Worm (Caenorhabditis elegans): ENCODE measurements around the gene rpl-26.

rpl-26 gene

DNA sequence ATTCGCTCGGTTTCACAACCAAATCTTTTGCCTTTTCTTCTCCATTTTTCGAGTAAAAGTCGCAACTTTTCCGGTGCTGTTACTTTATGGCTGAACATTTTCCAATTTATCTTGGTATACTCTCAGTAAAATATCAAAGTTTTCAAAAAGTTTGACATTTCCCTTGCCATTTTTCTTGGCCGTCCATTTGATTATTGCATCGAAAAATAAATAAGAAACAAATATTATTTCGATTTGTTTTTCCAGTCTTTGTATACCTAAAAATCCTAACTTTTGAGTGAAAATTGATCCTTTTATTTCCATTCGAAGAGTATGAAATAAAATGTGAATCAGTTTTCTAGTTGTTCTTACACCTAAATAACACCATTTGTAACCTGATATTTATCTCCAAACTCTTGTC lies 43.9 kb downstream of the rpl-26 start:
- TF ChIP-seq madf-2 (tag; optimal IDR thresholded peaks at IDR 0.05), result no peak
- no peak for TF ChIP-seq hlh-8 (tag; optimal IDR thresholded peaks at IDR 0.05)
- TF ChIP-seq F13H6.1 (tag; optimal IDR thresholded peaks at IDR 0.05), result no peak
- TF ChIP-seq pha-4 (tag; optimal IDR thresholded peaks at IDR 0.05), result no peak
- no peak for TF ChIP-seq ahr-1 (tag; optimal IDR thresholded peaks at IDR 0.05)
- TF ChIP-seq sox-4 (tag; optimal IDR thresholded peaks at IDR 0.05), result no peak

DNA sequence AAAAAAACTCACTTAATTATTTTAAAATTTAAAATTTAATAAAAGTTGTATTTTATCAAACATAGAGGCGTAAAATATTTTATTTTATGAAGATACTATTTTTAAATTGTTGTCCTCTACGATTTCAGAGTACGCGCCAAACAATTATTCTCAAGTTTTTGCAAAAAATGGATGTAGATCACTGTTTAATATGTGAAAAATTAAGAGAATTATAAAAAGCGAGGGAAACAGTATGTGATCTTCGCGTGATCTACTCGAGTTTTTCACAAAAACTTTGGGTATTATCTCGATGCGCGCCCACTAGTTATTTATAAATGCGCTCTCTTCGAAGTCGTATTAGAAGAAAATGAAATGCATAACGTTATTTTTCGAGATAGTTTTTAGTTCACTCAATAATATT lies 46.3 kb downstream of the rpl-26 start:
- TF ChIP-seq unc-55 (GFP tag; optimal IDR thresholded peaks at IDR 0.05) (no peak), ztf-16 (tag; optimal IDR thresholded peaks at IDR 0.05) (no peak), ceh-30 (tag; optimal IDR thresholded peaks at IDR 0.05) (no peak), ceh-31 (tag; optimal IDR thresholded peaks at IDR 0.05) (no peak), pat-9 (tag; optimal IDR thresholded peaks at IDR 0.05) (no peak), hlh-30 (tag; optimal IDR thresholded peaks at IDR 0.05; ENCODE audit: insufficient read depth) (no peak), npax-4 (tag; optimal IDR thresholded peaks at IDR 0.05) (no peak), eyg-1 (tag; optimal IDR thresholded peaks at IDR 0.05) (no peak), C38D4.7 (GFP tag; optimal IDR thresholded peaks at IDR 0.05) (no peak), fkh-10 (GFP tag; optimal IDR thresholded peaks at IDR 0.05) (no peak), ceh-18 (tag; optimal IDR thresholded peaks at IDR 0.05) (no peak), ets-4 (tag; optimal IDR thresholded peaks at IDR 0.05) (no peak), unc-42 (tag; optimal IDR thresholded peaks at IDR 0.05) (no peak), ceh-48 (tag; optimal IDR thresholded peaks at IDR 0.05) (no peak), unc-86 (tag; optimal IDR thresholded peaks at IDR 0.05) (no peak), ref-2 (tag; optimal IDR thresholded peaks at IDR 0.05) (no peak), ceh-6 (GFP tag; optimal IDR thresholded peaks at IDR 0.05) (no peak)

ce11 chrII:8650644-8651159 lies 48.1 kb downstream of the rpl-26 start, which contains the start of gene pyr-1:
Gene pyr-1, plus strand, starts transcription at chrII:8651109.
- TF ChIP-seq Y22D7AL.16 (tag; optimal IDR thresholded peaks at IDR 0.05) (no peak), ceh-31 (tag; optimal IDR thresholded peaks at IDR 0.05) (no peak), ceh-45 (GFP tag; IDR thresholded peaks at IDR 0.05) (no peak), hlh-30 (tag; optimal IDR thresholded peaks at IDR 0.05; ENCODE audit: insufficient read depth) (peak; percentile 45), fkh-10 (GFP tag; optimal IDR thresholded peaks at IDR 0.05) (no peak)
